Worm (Caenorhabditis elegans) whole organism, L3 larva: ENCODE results near the gene aak-1.

Experiments used
- aly-2 ChIP-seq: fragments of 150-350 bp; optimal IDR thresholded peaks from 2 replicates; lab custom pipeline; 2014; ENCODE audit warnings: missing biosample characterization, missing genetic modification characterization
- ceh-9 ChIP-seq: sonication (generic microtip); optimal IDR thresholded peaks from 2 replicates; lab custom pipeline; 2018; ENCODE audit warnings: missing biosample characterization, missing genetic modification characterization
- nhr-11 ChIP-seq: fragments of 150-350 bp; optimal IDR thresholded peaks from 2 replicates; lab custom pipeline; 2014; ENCODE audit warnings: missing biosample characterization, missing genetic modification characterization
- nhr-237 ChIP-seq: fragments of 150-350 bp; optimal IDR thresholded peaks from 2 replicates; lab custom pipeline; 2014; ENCODE audit warnings: missing biosample characterization, missing genetic modification characterization
- unc-62 ChIP-seq: fragments of 150-350 bp; sonication (generic microtip); optimal IDR thresholded peaks from 4 replicates; lab custom pipeline; 2014; ENCODE audit warnings: missing biosample characterization, missing genetic modification reagents, missing genetic modification characterization

DNA sequence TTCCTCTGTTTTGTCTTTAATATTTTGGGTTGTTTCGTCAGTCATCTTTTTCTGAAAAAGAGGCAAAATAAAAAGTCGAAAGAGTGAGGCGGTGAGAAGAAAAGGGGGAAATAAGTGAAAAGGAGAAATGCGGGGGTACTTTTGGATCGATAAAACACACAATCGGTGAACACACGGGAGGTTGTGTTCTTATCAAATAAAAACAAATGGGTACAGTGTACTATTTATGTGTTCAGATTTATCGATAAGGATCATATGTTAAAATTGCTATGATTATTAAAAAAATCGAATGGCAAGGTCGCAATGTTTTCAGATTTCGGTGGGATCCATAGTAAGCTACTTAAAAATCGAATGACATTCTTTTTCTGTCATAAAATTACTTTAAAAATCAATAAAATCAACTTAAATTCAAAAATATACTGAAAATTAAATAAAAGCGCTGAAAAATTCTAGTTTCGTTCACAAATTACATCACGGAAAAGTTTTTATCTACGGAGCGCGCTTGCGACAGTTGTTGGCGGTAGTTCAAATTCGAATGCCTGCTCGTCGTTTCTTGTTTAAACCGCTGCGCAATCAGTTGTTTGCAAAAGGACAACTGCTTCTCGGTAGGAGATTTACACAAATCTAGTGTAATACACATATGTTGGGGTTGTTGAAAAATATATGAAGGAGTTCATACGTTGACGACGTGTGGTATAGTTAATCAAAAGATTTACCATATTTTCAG lies 48.5 kb upstream of the aak-1 start, which contains the start of gene prx-19:
- TF ChIP-seq aly-2 (tag; lab: Kevin White, UChicago) (no peak), nhr-237 (tag; lab: Kevin White, UChicago) (no peak), ceh-9 (tag; lab: Kevin White, UChicago) (no peak), unc-62 (GFP tag; lab: Kevin White, UChicago) (no peak), nhr-11 (tag; lab: Kevin White, UChicago) (no peak)
